Worm (Caenorhabditis elegans) whole organism, mixed stage, embryonic: ENCODE results near the gene T20D4.12.

Experiments used
- nhr-237 ChIP-seq: fragments of 150-350 bp; optimal IDR thresholded peaks from 2 replicates; lab custom pipeline; 2014; ENCODE audit warnings: missing biosample characterization, missing genetic modification characterization
- nhr-28 ChIP-seq: fragments of 150-350 bp; optimal IDR thresholded peaks from 2 replicates; lab custom pipeline; 2014; ENCODE audit warnings: missing biosample characterization, missing genetic modification characterization
- pha-4 ChIP-seq: fragments of 150-350 bp; optimal IDR thresholded peaks from 2 replicates; lab custom pipeline; 2018; ENCODE audit warnings: missing biosample characterization, missing genetic modification reagents, missing genetic modification characterization
- ztf-11 ChIP-seq: fragments of 150-350 bp; optimal IDR thresholded peaks from 2 replicates; lab custom pipeline; 2014; ENCODE audit warnings: missing biosample characterization, missing genetic modification characterization

DNA sequence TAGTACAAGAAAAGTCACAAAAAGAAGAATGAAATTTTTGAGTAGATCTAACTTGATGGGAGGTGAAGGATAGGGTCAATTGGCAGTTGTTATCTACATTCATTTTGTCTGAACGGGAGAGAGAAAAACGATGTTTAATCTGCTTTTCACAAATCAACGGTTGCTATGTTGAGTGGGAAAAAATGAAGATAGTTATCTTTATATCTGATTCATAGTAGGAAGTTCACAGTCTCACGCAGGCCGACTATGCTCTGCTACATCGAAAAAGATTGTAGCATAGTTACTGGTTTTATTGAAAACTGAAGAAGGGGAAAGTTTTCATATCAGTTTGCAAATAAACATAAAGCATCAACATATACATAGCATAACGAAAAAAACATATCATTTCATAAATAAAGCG, 41.3 kb upstream of the T20D4.12 start:
- TF ChIP-seq nhr-28: no peak
- TF ChIP-seq pha-4 (tag; lab: Kevin White, UChicago): no peak
- no peak for TF ChIP-seq ztf-11 (tag; lab: Kevin White, UChicago)
- no peak for TF ChIP-seq nhr-237
